Fruit fly (Drosophila melanogaster): ENCODE results near the gene Ca-alpha1T.

Ca-alpha1T gene

dm6 chrX:6193183-6193810 lies 1.0 kb upstream of the Ca-alpha1T start (continued):
- TF ChIP-seq Oli (tag; optimal IDR thresholded peaks at IDR 0.05), result peak; percentile 82
- no peak for TF ChIP-seq en (GFP tag; optimal IDR thresholded peaks at IDR 0.05)
- TF ChIP-seq Ptx1 (GFP tag; IDR thresholded peaks at IDR 0.05), result peak; percentile 95
- TF ChIP-seq Ets65A (GFP tag), result peak; percentile 93
- peak; percentile 93 for TF ChIP-seq slbo (GFP tag; IDR thresholded peaks at IDR 0.05)
- no peak for TF ChIP-seq CG10431 (GFP tag; optimal IDR thresholded peaks at IDR 0.05)
- TF ChIP-seq dimm (GFP tag; IDR thresholded peaks at IDR 0.05), result peak; percentile 69; the same call in 1 of the 2 replicates

- TF ChIP-seq tna (GFP tag; IDR thresholded peaks at IDR 0.05; ENCODE audit: partially characterized antibody) (no peak), ttk (GFP tag; IDR thresholded peaks at IDR 0.05) (peak; percentile 36; the same call in 1 of the 2 replicates), CG10543 (GFP tag; optimal IDR thresholded peaks at IDR 0.05) (no peak), CG18476 (GFP tag; optimal IDR thresholded peaks at IDR 0.05) (no peak), mirr (GFP tag; optimal IDR thresholded peaks at IDR 0.05) (no peak), Fer1 (GFP tag; optimal IDR thresholded peaks at IDR 0.05) (peak; percentile 55), hbn (GFP tag; IDR thresholded peaks at IDR 0.05; ENCODE audit: partially characterized antibody) (no peak), h (optimal IDR thresholded peaks at IDR 0.05) (no peak), gcm2 (GFP tag; optimal IDR thresholded peaks at IDR 0.05) (no peak), p53 (GFP tag; optimal IDR thresholded peaks at IDR 0.05) (peak; percentile 26), hkb (optimal IDR thresholded peaks at IDR 0.05) (no peak), hkb (GFP tag; IDR thresholded peaks at IDR 0.05) (peak; percentile 45; the same call in 1 of the 2 replicates), gcm (GFP tag; optimal IDR thresholded peaks at IDR 0.05) (no peak), Xrp1 (GFP tag; IDR thresholded peaks at IDR 0.05) (peak; percentile 39; the same call in 1 of the 2 replicates), CG12659 (GFP tag; optimal IDR thresholded peaks at IDR 0.05) (no peak), Ptx1 (GFP tag; IDR thresholded peaks at IDR 0.05) (peak; percentile 58; the same call in 1 of the 2 replicates), CG9797 (GFP tag; optimal IDR thresholded peaks at IDR 0.05) (no peak), Fer3 (tag; optimal IDR thresholded peaks at IDR 0.05) (peak; percentile 45), CG14014 (GFP tag; IDR thresholded peaks at IDR 0.05) (peak; percentile 55; the same call in 1 of the 2 replicates), CG3407 (GFP tag; optimal IDR thresholded peaks at IDR 0.05) (no peak), CG4820 (GFP tag; optimal IDR thresholded peaks at IDR 0.05) (peak; percentile 4), CG6175 (GFP tag; IDR thresholded peaks at IDR 0.05) (0 out of 3 replicates have a peak, but pooled peaks have one; percentile 19), CG7928 (GFP tag; optimal IDR thresholded peaks at IDR 0.05) (no peak), CTCF (GFP tag; optimal IDR thresholded peaks at IDR 0.05) (no peak), gt (GFP tag; IDR thresholded peaks at IDR 0.05) (no peak), ems (GFP tag; optimal IDR thresholded peaks at IDR 0.05) (no peak), ind (GFP tag; optimal IDR thresholded peaks at IDR 0.05) (peak; percentile 47), CG7357 (GFP tag; IDR thresholded peaks at IDR 0.05) (no peak), Side (GFP tag; optimal IDR thresholded peaks at IDR 0.05) (peak; percentile 6), Opbp (GFP tag; IDR thresholded peaks at IDR 0.05; ENCODE audit: partially characterized antibody) (no peak), sc (optimal IDR thresholded peaks at IDR 0.05) (no peak), sc (GFP tag; optimal IDR thresholded peaks at IDR 0.05) (no peak), CG7987 (GFP tag; optimal IDR thresholded peaks at IDR 0.05) (no peak), Sry-β (GFP tag; optimal IDR thresholded peaks at IDR 0.05) (no peak), HLHmδ (GFP tag; optimal IDR thresholded peaks at IDR 0.05) (no peak), CG15073 (GFP tag; optimal IDR thresholded peaks at IDR 0.05) (no peak), CG7839 (tag; optimal IDR thresholded peaks at IDR 0.05) (peak; percentile 61), ssp (GFP tag; IDR thresholded peaks at IDR 0.05) (0 out of 2 replicates have a peak, but pooled peaks have one; percentile 27), CG12219 (GFP tag; optimal IDR thresholded peaks at IDR 0.05) (peak; percentile 9), disco-r (GFP tag; optimal IDR thresholded peaks at IDR 0.05) (no peak), CG6683 (GFP tag; optimal IDR thresholded peaks at IDR 0.05) (no peak), Meics (GFP tag; optimal IDR thresholded peaks at IDR 0.05) (peak; percentile 43), Chrac-16 (GFP tag; optimal IDR thresholded peaks at IDR 0.05) (peak; percentile 9), croc (GFP tag; conservative IDR thresholded peaks at IDR 0.05) (no peak)
Measured at dm6 chrX:6179428-6179827, 12.9 kb downstream of the Ca-alpha1T start.

Data from whole organism, embryonic.